Fruit fly (Drosophila melanogaster) whole organism, pupa: Measurements from ENCODE around the gene Mst89B.

Experiments used
- CG10348 ChIP-seq: fragments of 200-800 bp; sonication (Bioruptor generic); IDR thresholded peaks from 2 replicates; pipeline ENCODE4 v1.3.6; 2022; ENCODE audit warnings: missing biosample characterization, missing genetic modification characterization
- CG12605 ChIP-seq: fragments of 200-800 bp; sonication (Bioruptor generic); IDR thresholded peaks from 2 replicates; pipeline ENCODE4 v1.3.6; 2022; ENCODE audit warnings: missing biosample characterization, missing genetic modification characterization
- CG13204 ChIP-seq: fragments of 200-800 bp; sonication (Bioruptor generic); optimal IDR thresholded peaks from 2 replicates; lab custom pipeline; 2018; ENCODE audit warnings: missing biosample characterization, mild to moderate bottlenecking, missing genetic modification characterization, moderate library complexity
- CG14655 ChIP-seq: fragments of 200-800 bp; sonication (Bioruptor generic); optimal IDR thresholded peaks from 3 replicates; lab custom pipeline; 2017; ENCODE audit warnings: mild to moderate bottlenecking, missing biosample characterization, missing genetic modification reagents, missing genetic modification characterization
- CG15710 ChIP-seq: fragments of 200-800 bp; sonication (Bioruptor generic); optimal IDR thresholded peaks from 2 replicates; lab custom pipeline; 2018; ENCODE audit warnings: missing biosample characterization, mild to moderate bottlenecking, missing genetic modification characterization, moderate library complexity
- CG17806 ChIP-seq: fragments of 200-800 bp; sonication (Bioruptor generic); optimal IDR thresholded peaks from 2 replicates; lab custom pipeline; 2018; ENCODE audit warnings: missing biosample characterization, mild to moderate bottlenecking, missing genetic modification characterization, moderate library complexity
- CG32121 ChIP-seq: fragments of 200-800 bp; sonication (Bioruptor generic); IDR thresholded peaks from 2 replicates; pipeline ENCODE4 v1.3.6; 2022; ENCODE audit warnings: missing biosample characterization, missing genetic modification characterization
- CG34367 ChIP-seq: fragments of 200-800 bp; sonication (Bioruptor generic); optimal IDR thresholded peaks from 2 replicates; lab custom pipeline; 2018; ENCODE audit warnings: missing biosample characterization, mild to moderate bottlenecking, missing genetic modification characterization
- CG4496 ChIP-seq: fragments of 200-800 bp; sonication (Bioruptor generic); IDR thresholded peaks from 3 replicates; pipeline ENCODE4 v1.3.6; 2022; ENCODE audit warnings: missing biosample characterization, missing genetic modification characterization
- CG8159 ChIP-seq: fragments of 200-800 bp; sonication (Bioruptor generic); optimal IDR thresholded peaks from 3 replicates; lab custom pipeline; 2018; ENCODE audit warnings: missing biosample characterization, mild to moderate bottlenecking, missing genetic modification characterization, moderate library complexity
- CG8301 ChIP-seq: fragments of 200-800 bp; sonication (Bioruptor generic); optimal IDR thresholded peaks from 2 replicates; lab custom pipeline; 2018; ENCODE audit warnings: missing biosample characterization, mild to moderate bottlenecking, missing genetic modification characterization
- CG9948 ChIP-seq: fragments of 200-800 bp; sonication (Bioruptor generic); optimal IDR thresholded peaks from 2 replicates; lab custom pipeline; 2018; ENCODE audit warnings: missing biosample characterization, mild to moderate bottlenecking, missing genetic modification characterization, moderate library complexity
- D1 ChIP-seq: fragments of 200-800 bp; sonication (Bioruptor generic); optimal IDR thresholded peaks from 2 replicates; lab custom pipeline; 2018; ENCODE audit warnings: missing biosample characterization, mild to moderate bottlenecking, missing genetic modification characterization, moderate library complexity
- EcR ChIP-seq: fragments of 200-800 bp; sonication (Bioruptor generic); optimal IDR thresholded peaks from 3 replicates; lab custom pipeline; 2019; ENCODE audit warnings: missing biosample characterization, missing genetic modification characterization, mild to moderate bottlenecking, moderate library complexity, missing genetic modification reagents
- Ets98B ChIP-seq: fragments of 200-800 bp; sonication (Bioruptor generic); IDR thresholded peaks from 2 replicates; pipeline ENCODE4 v1.3.6; 2022; ENCODE audit warnings: missing biosample characterization, missing genetic modification characterization
- Pif1A ChIP-seq: fragments of 200-800 bp; sonication (Bioruptor generic); optimal IDR thresholded peaks from 3 replicates; lab custom pipeline; 2016; ENCODE audit warnings: missing biosample characterization, missing genetic modification characterization
- Pif1B ChIP-seq: fragments of 200-800 bp; sonication (Bioruptor generic); optimal IDR thresholded peaks from 3 replicates; lab custom pipeline; 2016; ENCODE audit warnings: missing biosample characterization, missing genetic modification characterization
- Snoo ChIP-seq: fragments of 200-800 bp; sonication (Bioruptor generic); optimal IDR thresholded peaks from 3 replicates; lab custom pipeline; 2017; ENCODE audit warnings: missing biosample characterization, mild to moderate bottlenecking, missing genetic modification characterization, inconsistent platforms
- fd96Ca ChIP-seq: fragments of 200-800 bp; sonication (Bioruptor generic); IDR thresholded peaks from 3 replicates; pipeline ENCODE4 v1.3.6; 2022; ENCODE audit warnings: missing biosample characterization, missing genetic modification characterization
- gl ChIP-seq: fragments of 200-800 bp; sonication (Bioruptor generic); optimal IDR thresholded peaks from 2 replicates; lab custom pipeline; 2018; ENCODE audit warnings: missing biosample characterization, mild to moderate bottlenecking, missing genetic modification characterization
- rn ChIP-seq: fragments of 200-800 bp; sonication (Bioruptor generic); IDR thresholded peaks from 2 replicates; pipeline ENCODE4 v1.3.6; 2022; ENCODE audit warnings: missing biosample characterization, missing genetic modification characterization

Gene Mst89B

DNA sequence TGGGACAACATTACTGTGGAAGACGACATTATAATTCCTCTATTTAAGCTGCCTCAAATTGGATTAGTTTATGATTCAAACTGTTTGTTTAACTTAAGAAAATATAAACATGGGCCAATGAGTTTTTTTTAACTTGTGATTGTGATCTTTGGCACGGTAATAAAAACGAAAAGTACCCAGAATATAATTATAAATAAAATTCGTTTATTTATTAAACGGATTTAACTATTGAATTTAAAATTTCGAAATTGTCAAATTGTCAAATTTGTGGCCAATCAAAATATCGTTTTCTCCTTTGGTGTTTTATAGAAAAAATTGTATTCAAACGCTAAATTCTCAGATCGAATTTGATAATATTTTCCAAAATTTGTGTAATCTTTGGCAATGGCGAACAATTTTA lies at the start of gene Mst89B:
Gene Mst89B, plus strand, starts transcription at position 301 of the 400 bp plus-strand sequence.
- TF ChIP-seq Pif1B (GFP tag; lab: Kevin White, UChicago) (no peak), CG17806 (tag; lab: Kevin White, UChicago) (no peak), CG32121 (no peak), CG10348 (GFP tag; lab: Robert Waterston, UW) (no peak), EcR (no peak), Pif1A (no peak)

DNA sequence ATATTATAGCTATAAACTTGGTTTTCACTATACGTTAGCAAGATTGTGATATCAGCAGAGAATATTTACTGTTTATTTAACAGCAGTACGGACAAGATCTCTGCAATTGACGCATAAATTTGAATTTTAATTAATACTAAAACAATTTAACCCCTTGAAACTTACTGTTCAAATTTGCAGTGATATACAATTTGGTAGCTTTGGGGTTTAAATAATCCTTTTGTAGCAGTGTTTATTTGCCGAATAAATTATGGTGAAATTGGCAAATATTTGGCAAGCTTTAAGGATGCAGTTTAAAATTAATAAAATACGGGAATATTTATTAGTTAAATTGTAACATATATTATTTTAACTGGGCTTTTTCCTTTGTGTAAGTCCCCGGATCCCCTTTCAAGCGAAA lies 49.4 kb upstream of the Mst89B start:
- no peak for TF ChIP-seq CG12605 (GFP tag; lab: Robert Waterston, UW)
- no peak for TF ChIP-seq Ets98B (GFP tag; lab: Robert Waterston, UW)
- peak; percentile 32 for TF ChIP-seq CG9948 (tag; lab: Kevin White, UChicago)
- peak; percentile 43 for TF ChIP-seq CG8159
- no peak for TF ChIP-seq fd96Ca (GFP tag; lab: Robert Waterston, UW)
- peak; percentile 18 for TF ChIP-seq CG17806 (tag; lab: Kevin White, UChicago)
- peak; percentile 37 for TF ChIP-seq CG15710 (tag; lab: Kevin White, UChicago)
- TF ChIP-seq Pif1B (GFP tag; lab: Kevin White, UChicago): peak; percentile 36
- TF ChIP-seq D1 (tag; lab: Kevin White, UChicago): no peak
- peak; percentile 36 for TF ChIP-seq CG14655 (GFP tag; lab: Kevin White, UChicago)
- peak; percentile 4 for TF ChIP-seq CG8301
- TF ChIP-seq, all 21 proteins: peak for 7

DNA sequence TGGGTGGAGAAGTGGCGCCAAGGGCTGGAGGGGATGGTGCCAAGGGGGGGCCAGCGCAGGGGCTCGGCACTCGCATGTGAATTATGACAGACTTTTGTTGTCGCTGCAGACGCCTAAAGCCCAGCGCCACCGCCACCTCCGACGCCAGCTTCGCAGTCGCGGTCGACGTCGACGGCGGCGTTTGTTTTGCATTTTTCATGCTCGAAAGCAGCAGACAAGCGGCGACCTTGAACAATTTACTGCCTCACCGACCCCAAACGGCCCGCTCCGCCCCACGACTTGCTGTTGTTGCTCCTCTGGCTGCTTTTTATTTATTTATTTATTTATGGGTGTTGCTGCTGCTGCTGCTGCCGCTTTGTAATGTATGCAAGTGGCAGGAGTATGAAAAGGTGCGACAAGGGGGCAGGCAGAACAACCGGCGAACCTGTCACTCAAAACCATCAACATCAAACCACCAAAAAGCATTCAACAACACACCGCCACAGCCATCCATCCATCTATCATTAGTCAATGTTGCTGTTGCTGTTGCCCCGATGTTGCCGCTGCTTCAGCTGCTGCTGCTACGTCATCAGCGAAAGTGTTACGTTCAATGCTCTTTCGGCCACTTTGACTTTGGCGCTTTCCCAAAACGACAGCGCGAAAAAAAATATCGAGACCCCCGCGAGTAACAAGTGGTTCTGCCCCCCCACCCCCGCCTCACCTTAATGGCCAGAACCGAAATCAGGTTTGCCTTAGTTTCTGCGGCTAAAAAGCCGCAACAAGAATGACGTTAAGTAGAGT lies 48.4 kb upstream of the Mst89B start:
- TF ChIP-seq Pif1B (GFP tag; lab: Kevin White, UChicago): no peak
- no peak for TF ChIP-seq CG8301
- TF ChIP-seq CG14655 (GFP tag; lab: Kevin White, UChicago): no peak
- no peak for TF ChIP-seq CG10348 (GFP tag; lab: Robert Waterston, UW)
- TF ChIP-seq CG13204 (GFP tag; lab: Kevin White, UChicago): peak; percentile 8
- peak; percentile 46 for TF ChIP-seq EcR

DNA sequence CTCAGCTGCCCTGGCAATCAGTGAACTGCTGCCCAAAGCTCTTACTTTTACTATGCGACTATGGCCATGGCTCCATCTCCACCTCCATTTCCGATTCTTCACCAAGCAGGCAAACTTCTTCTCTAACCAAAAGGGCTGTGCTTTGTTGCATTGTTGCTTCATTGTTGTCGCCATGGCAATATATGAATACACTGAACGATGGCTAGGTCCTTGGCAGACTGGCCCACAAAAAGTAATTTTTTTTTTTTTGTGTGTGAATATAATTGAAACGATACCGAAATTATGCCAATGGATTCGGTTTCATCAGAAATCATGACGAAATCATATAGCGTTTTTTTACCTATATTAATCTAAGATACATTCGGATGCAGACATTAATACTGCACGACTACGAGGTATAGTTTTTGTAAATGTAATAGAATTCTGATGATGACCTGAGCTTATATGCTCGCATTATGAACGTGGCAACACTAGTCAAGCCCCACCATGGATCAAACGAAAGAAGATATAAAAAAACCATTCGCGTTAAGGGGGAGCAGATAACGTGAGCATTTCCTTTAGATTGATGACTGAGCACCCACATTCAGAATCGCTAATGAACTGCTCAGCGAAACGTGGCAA lies 46.7 kb upstream of the Mst89B start:
- no peak for TF ChIP-seq CG32121
- TF ChIP-seq CG14655 (GFP tag; lab: Kevin White, UChicago): peak; percentile 24
- no peak for TF ChIP-seq fd96Ca (GFP tag; lab: Robert Waterston, UW)

DNA sequence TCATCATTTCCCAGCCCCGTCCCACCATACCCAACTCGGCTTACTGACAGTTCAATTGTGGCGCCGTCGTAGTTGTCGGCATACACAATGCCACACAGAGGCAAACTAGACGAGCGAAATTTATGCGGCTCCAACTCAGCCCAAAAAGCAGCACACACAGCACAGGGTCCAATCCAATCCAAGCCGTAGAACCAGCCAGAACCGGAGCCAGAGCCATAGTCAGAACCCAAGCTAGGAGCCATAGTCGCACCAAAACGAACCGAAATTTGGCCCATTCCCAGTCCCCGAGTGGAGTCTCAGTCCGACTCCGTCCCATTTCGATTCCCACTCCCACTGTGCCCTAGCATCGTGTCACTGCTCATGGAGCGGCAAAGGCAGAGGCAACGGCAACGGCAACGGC lies 46.0 kb upstream of the Mst89B start:
- TF ChIP-seq CG13204 (GFP tag; lab: Kevin White, UChicago) (peak; percentile 35), CG17806 (tag; lab: Kevin White, UChicago) (no peak)

DNA sequence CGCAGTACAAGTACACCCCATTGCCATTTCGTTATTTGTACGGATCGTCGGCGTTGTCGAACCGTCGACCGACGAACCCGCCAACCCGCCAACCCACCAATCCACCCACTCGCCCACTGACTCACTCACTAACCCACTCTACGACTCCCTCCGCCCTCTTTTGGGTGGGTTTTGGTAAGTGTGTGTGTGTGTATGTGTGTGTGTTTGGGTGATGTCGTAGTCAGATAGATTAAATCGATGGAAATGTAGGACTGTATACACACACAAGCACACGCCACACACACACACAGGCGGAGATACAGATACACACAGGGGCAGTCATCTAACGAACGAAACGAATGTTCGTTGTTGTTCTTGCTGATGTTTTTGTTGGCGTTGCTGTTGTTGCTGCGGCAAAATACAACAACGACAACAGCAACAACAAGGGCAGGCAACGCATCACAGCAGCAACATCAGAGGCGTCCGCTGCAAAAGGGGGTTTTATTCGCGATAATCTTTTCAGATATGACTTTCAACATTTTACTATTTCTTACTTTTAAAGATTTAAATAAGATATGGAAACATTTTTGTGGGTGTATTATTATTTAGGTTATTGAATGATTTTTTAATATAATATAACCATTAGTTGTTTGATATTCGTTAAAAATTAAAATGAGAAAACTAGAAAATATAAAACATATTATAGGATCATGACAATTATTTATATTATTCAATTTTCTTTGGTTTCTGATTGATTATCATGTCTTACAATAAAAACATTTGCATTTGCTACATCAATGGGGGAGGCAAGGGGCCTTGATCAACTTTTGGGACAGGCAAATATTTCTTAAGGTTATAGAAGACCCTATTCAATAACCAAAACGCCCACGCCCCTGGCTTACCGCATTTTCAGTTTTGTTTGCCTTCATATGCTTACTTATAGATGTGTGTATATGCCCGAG lies 45.2 kb upstream of the Mst89B start:
- TF ChIP-seq CG9948 (tag; lab: Kevin White, UChicago) (peak; percentile 92), CG34367 (tag; lab: Kevin White, UChicago) (peak; percentile 67), EcR (peak; percentile 61), CG14655 (GFP tag; lab: Kevin White, UChicago) (peak; percentile 97), D1 (tag; lab: Kevin White, UChicago) (peak; percentile 63), CG8301 (peak; percentile 85), CG10348 (GFP tag; lab: Robert Waterston, UW) (peak; percentile 12; the same call in 1 of the 2 replicates), CG32121 (peak; percentile 71; the same call in 1 of the 2 replicates), Pif1A (peak; percentile 67), CG13204 (GFP tag; lab: Kevin White, UChicago) (peak; percentile 38), CG17806 (tag; lab: Kevin White, UChicago) (peak; percentile 71), Snoo (tag; lab: Kevin White, UChicago) (peak; percentile 91), CG8159 (peak; percentile 91), CG15710 (tag; lab: Kevin White, UChicago) (peak; percentile 89), CG12605 (GFP tag; lab: Robert Waterston, UW) (peak; percentile 44), gl (tag; lab: Kevin White, UChicago) (no peak), CG4496 (GFP tag; lab: Robert Waterston, UW) (peak; percentile 76), Pif1B (GFP tag; lab: Kevin White, UChicago) (peak; percentile 42), fd96Ca (GFP tag; lab: Robert Waterston, UW) (no peak; the same call in 2 of the 3 replicates), rn (GFP tag; lab: Robert Waterston, UW) (peak; percentile 29), Ets98B (GFP tag; lab: Robert Waterston, UW) (no peak; the same call in 1 of the 2 replicates)
